Worm (Caenorhabditis elegans) whole organism, young adult: Measurements from ENCODE around the gene nhr-122.

ENCODE experiments used
- B0019.2 ChIP-seq: fragments of 200-800 bp; sonication (Bioruptor generic); conservative IDR thresholded peaks from 2 replicates; pipeline ENCODE4 v1.3.6; 2022; ENCODE audit warnings: missing genetic modification reagents, missing genetic modification characterization, missing compliant biosample characterization
- F52B5.7 ChIP-seq: sonication (generic microtip); optimal IDR thresholded peaks from 2 replicates; lab custom pipeline; 2016; ENCODE audit warnings: mild to moderate bottlenecking, missing genetic modification characterization, missing compliant biosample characterization
- T07F8.4 ChIP-seq: sonication (generic microtip); optimal IDR thresholded peaks from 2 replicates; lab custom pipeline; 2016; ENCODE audit warnings: mild to moderate bottlenecking, missing genetic modification characterization, moderate library complexity, missing compliant biosample characterization
- ama-1 ChIP-seq, 3 experiments: fragments of 150-350 bp in 1 of 3; sonication (generic microtip) in 2 of 3; optimal IDR thresholded peaks; 2 replicates each; lab custom pipeline; 2014 to 2018; ENCODE audit warnings: missing biosample characterization in 2 of 3, missing genetic modification characterization in 2 of 3, missing genetic modification reagents in 2 of 3
- chd-7 ChIP-seq: sonication (generic microtip); optimal IDR thresholded peaks from 2 replicates; lab custom pipeline; 2016; ENCODE audit warnings: mild to moderate bottlenecking, missing genetic modification characterization, moderate library complexity, missing compliant biosample characterization
- dpl-1 ChIP-seq: fragments of 150-350 bp; optimal IDR thresholded peaks from 2 replicates; lab custom pipeline; 2014; ENCODE audit warnings: missing biosample characterization, missing genetic modification reagents, missing genetic modification characterization
- pha-4 ChIP-seq: fragments of 150-350 bp; sonication (generic microtip); optimal IDR thresholded peaks from 2 replicates; lab custom pipeline; 2014; ENCODE audit warnings: missing biosample characterization, missing genetic modification reagents, missing genetic modification characterization
- unc-130 ChIP-seq: sonication (generic microtip); optimal IDR thresholded peaks from 2 replicates; lab custom pipeline; 2016; ENCODE audit warnings: missing genetic modification reagents, missing genetic modification characterization, missing compliant biosample characterization
- unc-62 ChIP-seq: fragments of 150-350 bp; optimal IDR thresholded peaks from 2 replicates; lab custom pipeline; 2014; ENCODE audit warnings: missing biosample characterization, missing genetic modification reagents, missing genetic modification characterization
- ztf-22 ChIP-seq: fragments of 200-800 bp; sonication (Bioruptor generic); optimal IDR thresholded peaks from 2 replicates; lab custom pipeline; 2018; ENCODE audit warnings: mild to moderate bottlenecking, missing genetic modification characterization, moderate library complexity, missing compliant biosample characterization
- ztf-25 ChIP-seq: fragments of 200-800 bp; sonication (Bioruptor generic); IDR thresholded peaks from 2 replicates; pipeline ENCODE4 v1.3.6; 2022; ENCODE audit warnings: missing genetic modification reagents, missing genetic modification characterization, missing compliant biosample characterization

DNA sequence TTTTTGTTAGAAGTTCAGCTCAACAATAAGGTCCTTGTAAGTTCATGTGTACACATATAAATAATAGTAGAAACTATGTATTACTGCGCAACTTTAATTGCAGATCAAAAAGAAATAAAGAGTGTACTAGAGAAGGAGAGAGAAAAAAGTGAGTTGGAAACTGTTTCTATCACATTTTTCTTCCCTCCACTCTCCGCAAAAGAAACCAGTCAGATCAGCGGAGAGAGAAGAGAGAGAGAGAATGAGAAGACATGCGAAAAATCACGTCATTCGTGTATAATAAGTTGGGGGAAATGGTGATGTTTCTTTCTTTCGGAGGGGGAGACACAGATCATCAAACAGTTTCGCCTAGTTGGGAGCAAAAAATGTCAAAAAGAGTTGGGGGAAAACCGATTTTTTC, 41.6 kb downstream of the nhr-122 start:
- TF ChIP-seq B0019.2 (GFP tag; lab: Robert Waterston, UW) (no peak), ztf-22 (GFP tag; lab: Kevin White, UChicago) (no peak), T07F8.4 (tag; lab: Kevin White, UChicago) (no peak), F52B5.7 (tag; lab: Kevin White, UChicago) (no peak), unc-130 (GFP tag; lab: Kevin White, UChicago) (no peak), chd-7 (tag; lab: Kevin White, UChicago) (no peak), ama-1 (optimal IDR thresholded peaks at IDR 0.05; lab: Kevin White, UChicago) (no peak), ama-1 (GFP tag; optimal IDR thresholded peaks at IDR 0.05; lab: Kevin White, UChicago) (no peak), ztf-25 (GFP tag; lab: Robert Waterston, UW) (no peak), dpl-1 (GFP tag; lab: Kevin White, UChicago) (no peak), unc-62 (GFP tag; lab: Kevin White, UChicago) (no peak), pha-4 (tag; lab: Kevin White, UChicago) (no peak)
